Fruit fly (Drosophila melanogaster) whole organism, embryonic: ENCODE results near the gene CG1910.

ENCODE experiments used
- Atf6 ChIP-seq: fragments of 200-800 bp; sonication (Bioruptor generic); IDR thresholded peaks from 2 replicates; pipeline ENCODE4 v1.3.6; 2022; ENCODE audit warnings: missing biosample characterization, missing genetic modification characterization
- Awh ChIP-seq: fragments of 200-800 bp; sonication (Bioruptor generic); IDR thresholded peaks from 2 replicates; pipeline ENCODE4, ENCODE4 v1.3.6; 2022; ENCODE audit warnings: missing biosample characterization, missing genetic modification characterization
- B-H1 ChIP-seq: fragments of 200-800 bp; sonication (Bioruptor generic); IDR thresholded peaks from 3 replicates; pipeline ENCODE4 v1.3.6; 2022; ENCODE audit warnings: missing biosample characterization, missing genetic modification characterization
- B-H2 ChIP-seq: fragments of 200-800 bp; sonication (Bioruptor generic); optimal IDR thresholded peaks from 2 replicates; lab custom pipeline; 2018; ENCODE audit warnings: missing biosample characterization, mild to moderate bottlenecking, missing genetic modification characterization
- CG11085 ChIP-seq: fragments of 200-800 bp; sonication (Bioruptor generic); IDR thresholded peaks from 2 replicates; pipeline ENCODE4 v1.3.6; 2022; ENCODE audit warnings: missing biosample characterization, missing genetic modification characterization
- CG11398 ChIP-seq: fragments of 200-800 bp; sonication (Bioruptor generic); optimal IDR thresholded peaks from 2 replicates; lab custom pipeline; 2016; ENCODE audit warnings: missing biosample characterization, missing genetic modification characterization
- CG11504 ChIP-seq: fragments of 200-800 bp; sonication (Bioruptor generic); optimal IDR thresholded peaks from 3 replicates; lab custom pipeline; 2019; ENCODE audit warnings: missing biosample characterization, mild to moderate bottlenecking, missing genetic modification characterization, moderate library complexity
- CG13123 ChIP-seq: fragments of 200-800 bp; sonication (Bioruptor generic); optimal IDR thresholded peaks from 2 replicates; lab custom pipeline; 2016; ENCODE audit warnings: missing biosample characterization, missing genetic modification characterization
- CG15479 ChIP-seq: fragments of 200-800 bp; sonication (Bioruptor generic); optimal IDR thresholded peaks from 3 replicates; lab custom pipeline; 2019; ENCODE audit warnings: missing biosample characterization, mild to moderate bottlenecking, missing genetic modification characterization, moderate library complexity
- CG15514 ChIP-seq: fragments of 200-800 bp; sonication (Bioruptor generic); optimal IDR thresholded peaks from 3 replicates; lab custom pipeline; 2017; ENCODE audit warnings: missing biosample characterization, missing genetic modification characterization, mild to moderate bottlenecking, moderate library complexity, missing genetic modification reagents
- CG1603 ChIP-seq: fragments of 200-800 bp; sonication (Bioruptor generic); optimal IDR thresholded peaks from 2 replicates; lab custom pipeline; 2019; ENCODE audit warnings: missing biosample characterization, mild to moderate bottlenecking, missing genetic modification characterization, moderate library complexity
- CG16863 ChIP-seq: fragments of 200-800 bp; sonication (Bioruptor generic); optimal IDR thresholded peaks from 3 replicates; lab custom pipeline; 2016; ENCODE audit warnings: missing biosample characterization, missing genetic modification characterization
- CG17385 ChIP-seq: fragments of 200-800 bp; sonication (Bioruptor generic); optimal IDR thresholded peaks from 3 replicates; lab custom pipeline; 2018; ENCODE audit warnings: missing biosample characterization, mild to moderate bottlenecking, missing genetic modification characterization
- CG17802 ChIP-seq: fragments of 200-800 bp; sonication (Bioruptor generic); optimal IDR thresholded peaks from 2 replicates; lab custom pipeline; 2018; ENCODE audit warnings: missing biosample characterization, mild to moderate bottlenecking, missing genetic modification characterization, moderate library complexity
- CG18262 ChIP-seq: fragments of 200-800 bp; optimal IDR thresholded peaks from 3 replicates; lab custom pipeline; 2019; ENCODE audit warnings: missing biosample characterization, mild to moderate bottlenecking, missing genetic modification characterization, moderate library complexity
- CG2712 ChIP-seq: fragments of 200-800 bp; optimal IDR thresholded peaks from 3 replicates; lab custom pipeline; 2019; ENCODE audit warnings: missing biosample characterization, mild to moderate bottlenecking, missing genetic modification characterization, moderate library complexity
- CG34376 ChIP-seq: fragments of 200-800 bp; sonication (Bioruptor generic); optimal IDR thresholded peaks from 2 replicates; lab custom pipeline; 2018; ENCODE audit warnings: missing biosample characterization, mild to moderate bottlenecking, missing genetic modification characterization
- CG6689 ChIP-seq: fragments of 200-800 bp; sonication (Bioruptor generic); IDR thresholded peaks from 2 replicates; pipeline ENCODE4 v1.3.6; 2022; ENCODE audit warnings: missing biosample characterization, missing genetic modification characterization
- CG7745 ChIP-seq: fragments of 200-800 bp; sonication (Bioruptor generic); optimal IDR thresholded peaks from 2 replicates; lab custom pipeline; 2018; ENCODE audit warnings: missing biosample characterization, mild to moderate bottlenecking, missing genetic modification characterization, moderate library complexity
- CG9609 ChIP-seq: fragments of 200-800 bp; sonication (Bioruptor generic); optimal IDR thresholded peaks from 3 replicates; lab custom pipeline; 2016; ENCODE audit warnings: missing biosample characterization, missing genetic modification characterization
- CG9932 ChIP-seq: fragments of 200-800 bp; sonication (Bioruptor generic); IDR thresholded peaks from 2 replicates; pipeline ENCODE4 v1.3.6; 2022; ENCODE audit warnings: missing biosample characterization, missing genetic modification characterization
- CkIIα-i1 ChIP-seq: fragments of 200-800 bp; sonication (Bioruptor generic); IDR thresholded peaks from 2 replicates; pipeline ENCODE4 v1.3.6; 2022; ENCODE audit warnings: missing biosample characterization, missing genetic modification characterization
- CrebB ChIP-seq: fragments of 200-800 bp; sonication (Bioruptor generic); optimal IDR thresholded peaks from 3 replicates; lab custom pipeline; 2018; ENCODE audit warnings: missing biosample characterization, mild to moderate bottlenecking, missing genetic modification characterization
- D ChIP-seq, 2 experiments: fragments of 200-800 bp in 1 of 2; fragments of >200 bp in 1 of 2; sonication (Bioruptor generic) in 1 of 2; optimal IDR thresholded peaks; 2 replicates in 1 of 2; 3 replicates in 1 of 2; lab custom pipeline; 2017; ENCODE audit warnings: mild to moderate bottlenecking in 1 of 2, missing biosample characterization in 1 of 2, missing genetic modification characterization in 1 of 2, missing genetic modification reagents in 1 of 2
- Doc3 ChIP-seq: fragments of 200-800 bp; sonication (Bioruptor generic); IDR thresholded peaks from 3 replicates; pipeline ENCODE4 v1.3.6; 2022; ENCODE audit warnings: missing biosample characterization, missing genetic modification characterization; ENCODE audit not compliant: partially characterized antibody
- Fer3 ChIP-seq: fragments of 200-800 bp; sonication (Bioruptor generic); optimal IDR thresholded peaks from 2 replicates; lab custom pipeline; 2018; ENCODE audit warnings: missing biosample characterization, mild to moderate bottlenecking, missing genetic modification characterization, moderate library complexity
- Nf-YB ChIP-seq: fragments of 200-800 bp; sonication (Bioruptor generic); optimal IDR thresholded peaks from 3 replicates; lab custom pipeline; 2019; ENCODE audit warnings: missing biosample characterization, mild to moderate bottlenecking, missing genetic modification characterization, moderate library complexity
- NfI ChIP-seq: fragments of 200-800 bp; sonication (Bioruptor generic); optimal IDR thresholded peaks from 3 replicates; lab custom pipeline; 2018; ENCODE audit warnings: missing biosample characterization, mild to moderate bottlenecking, missing genetic modification characterization, moderate library complexity
- Poxn ChIP-seq: fragments of 200-800 bp; sonication (Bioruptor generic); IDR thresholded peaks from 2 replicates; pipeline ENCODE4 v1.3.6; 2022; ENCODE audit warnings: missing biosample characterization, missing genetic modification characterization
- Rfx ChIP-seq: fragments of 200-800 bp; sonication (Bioruptor generic); IDR thresholded peaks from 2 replicates; pipeline ENCODE4 v1.3.6; 2022; ENCODE audit warnings: missing biosample characterization, missing genetic modification characterization
- Sry-δ ChIP-seq: fragments of 200-800 bp; sonication (Bioruptor generic); optimal IDR thresholded peaks from 2 replicates; lab custom pipeline; 2016; ENCODE audit warnings: missing biosample characterization, missing genetic modification characterization
- Trl ChIP-seq, 3 experiments: fragments of >200 bp in 2 of 3; fragments of 200-800 bp in 1 of 3; sonication (Bioruptor generic) in 1 of 3; optimal IDR thresholded peaks; 2 replicates in 1 of 3; 3 replicates in 2 of 3; lab custom pipeline; 2016 to 2017; ENCODE audit warnings: missing biosample characterization in 1 of 3, missing genetic modification characterization in 1 of 3
- ap ChIP-seq: fragments of 200-800 bp; sonication (Bioruptor generic); IDR thresholded peaks from 2 replicates; pipeline ENCODE4 v1.3.6; 2022; ENCODE audit warnings: missing biosample characterization, missing genetic modification characterization
- ase ChIP-seq: fragments of 200-800 bp; sonication (Bioruptor generic); IDR thresholded peaks from 3 replicates; pipeline ENCODE4 v1.3.6; 2022; ENCODE audit warnings: missing biosample characterization, missing genetic modification characterization
- br ChIP-seq: fragments of >200 bp; optimal IDR thresholded peaks from 2 replicates; lab custom pipeline; 2017
- esg ChIP-seq: fragments of 200-800 bp; sonication (Bioruptor generic); conservative IDR thresholded peaks from 2 replicates; pipeline ENCODE4 v1.3.6; 2022; ENCODE audit warnings: missing biosample characterization, missing genetic modification characterization
- gsb-n ChIP-seq: fragments of 200-800 bp; sonication (Bioruptor generic); optimal IDR thresholded peaks from 3 replicates; lab custom pipeline; 2018; ENCODE audit warnings: missing biosample characterization, mild to moderate bottlenecking, missing genetic modification characterization
- hb ChIP-seq: fragments of 200-800 bp; sonication (Bioruptor generic); IDR thresholded peaks from 3 replicates; pipeline ENCODE4 v1.3.6; 2022; ENCODE audit warnings: missing biosample characterization, missing genetic modification characterization; ENCODE audit not compliant: partially characterized antibody
- hbn ChIP-seq: fragments of 200-800 bp; sonication (Bioruptor generic); IDR thresholded peaks from 2 replicates; pipeline ENCODE4 v1.3.6; 2022; ENCODE audit warnings: missing biosample characterization, missing genetic modification characterization; ENCODE audit not compliant: partially characterized antibody
- ind ChIP-seq: fragments of 200-800 bp; sonication (Bioruptor generic); optimal IDR thresholded peaks from 3 replicates; lab custom pipeline; 2016; ENCODE audit warnings: missing biosample characterization, missing genetic modification characterization
- lbe ChIP-seq: fragments of 200-800 bp; sonication (Bioruptor generic); optimal IDR thresholded peaks from 2 replicates; lab custom pipeline; 2016; ENCODE audit warnings: missing biosample characterization, mild to moderate bottlenecking, missing genetic modification characterization
- lola ChIP-seq, 3 experiments: fragments of >200 bp in 2 of 3; fragments of 200-800 bp in 1 of 3; sonication (Bioruptor generic) in 1 of 3; optimal IDR thresholded peaks; 2 replicates each; lab custom pipeline; 2017 to 2019; ENCODE audit warnings: missing biosample characterization in 3 of 3, missing genetic modification characterization in 3 of 3, mild to moderate bottlenecking in 1 of 3, moderate library complexity in 1 of 3
- pb ChIP-seq: fragments of 200-800 bp; sonication (Bioruptor generic); optimal IDR thresholded peaks from 3 replicates; lab custom pipeline; 2016; ENCODE audit warnings: missing biosample characterization, missing genetic modification characterization
- pho ChIP-seq: fragments of 200-800 bp; sonication (Bioruptor generic); optimal IDR thresholded peaks from 2 replicates; lab custom pipeline; 2016; ENCODE audit warnings: missing biosample characterization, missing genetic modification characterization
- salm ChIP-seq: fragments of 200-800 bp; sonication (Bioruptor generic); optimal IDR thresholded peaks from 2 replicates; lab custom pipeline; 2018; ENCODE audit warnings: missing biosample characterization, mild to moderate bottlenecking, missing genetic modification characterization
- sens-2 ChIP-seq: fragments of 200-800 bp; sonication (Bioruptor generic); IDR thresholded peaks from 2 replicates; pipeline ENCODE4 v1.3.6; 2022; ENCODE audit warnings: missing biosample characterization, missing genetic modification characterization
- slou ChIP-seq: fragments of 200-800 bp; sonication (Bioruptor generic); optimal IDR thresholded peaks from 3 replicates; lab custom pipeline; 2016; ENCODE audit warnings: missing biosample characterization, missing genetic modification characterization
- stwl ChIP-seq: fragments of 200-800 bp; sonication (Bioruptor generic); optimal IDR thresholded peaks from 3 replicates; lab custom pipeline; 2018; ENCODE audit warnings: missing biosample characterization, mild to moderate bottlenecking, missing genetic modification characterization, moderate library complexity
- tin ChIP-seq: fragments of 200-800 bp; sonication (Bioruptor generic); optimal IDR thresholded peaks from 3 replicates; lab custom pipeline; 2016; ENCODE audit warnings: missing biosample characterization, missing genetic modification characterization
- wor ChIP-seq: fragments of 200-800 bp; sonication (Bioruptor generic); IDR thresholded peaks from 2 replicates; pipeline ENCODE4 v1.3.6; 2022; ENCODE audit warnings: missing biosample characterization, missing genetic modification characterization
- zfh2 ChIP-seq: fragments of 200-800 bp; sonication (Bioruptor generic); optimal IDR thresholded peaks from 2 replicates; lab custom pipeline; 2016; ENCODE audit warnings: missing biosample characterization, missing genetic modification characterization

CG1910 gene

dm6 chr3R:31712585-31712984, 34.9 kb upstream of the CG1910 start (continued):
- TF ChIP-seq CrebB (tag; lab: Kevin White, UChicago) (no peak), CG34376 (GFP tag; lab: Kevin White, UChicago) (no peak), pb (GFP tag; lab: Kevin White, UChicago) (no peak), pho (GFP tag; lab: Kevin White, UChicago) (no peak), Rfx (GFP tag; lab: Robert Waterston, UW) (no peak), tin (GFP tag; lab: Kevin White, UChicago) (peak; percentile 9), Fer3 (no peak), ind (GFP tag; lab: Kevin White, UChicago) (no peak), hb (no peak), CG18262 (tag; lab: Kevin White, UChicago) (peak; percentile 32), CG15479 (GFP tag; lab: Kevin White, UChicago) (no peak), hbn (GFP tag; lab: Robert Waterston, UW) (no peak), Trl (optimal IDR thresholded peaks at IDR 0.05; lab: Kevin White, UChicago) (no peak), Trl (GFP tag; optimal IDR thresholded peaks at IDR 0.05; lab: Kevin White, UChicago) (no peak), br (lab: Kevin White, UChicago) (no peak), esg (no peak), ase (GFP tag; lab: Robert Waterston, UW) (no peak), Sry-δ (GFP tag; lab: Kevin White, UChicago) (no peak), sens-2 (GFP tag; lab: Robert Waterston, UW) (no peak), CG9609 (no peak), Atf6 (GFP tag; lab: Robert Waterston, UW) (no peak), CG15514 (GFP tag; lab: Kevin White, UChicago) (no peak), Awh (peak; percentile 41; the same call in 1 of the 2 replicates), lola (GFP tag; optimal IDR thresholded peaks at IDR 0.05; lab: Kevin White, UChicago) (peak in 1 of 3 experiments; percentile 43), wor (GFP tag; lab: Robert Waterston, UW) (no peak), CG9932 (GFP tag; lab: Robert Waterston, UW) (no peak), CG1603 (tag; lab: Kevin White, UChicago) (peak; percentile 58), lbe (no peak), NfI (no peak), CG16863 (GFP tag; lab: Kevin White, UChicago) (no peak), Nf-YB (GFP tag; lab: Kevin White, UChicago) (no peak), B-H1 (no peak), CG13123 (GFP tag; lab: Kevin White, UChicago) (no peak), CkIIα-i1 (GFP tag; lab: Robert Waterston, UW) (no peak), CG7745 (no peak), CG11085 (GFP tag; lab: Robert Waterston, UW) (no peak), CG17802 (tag; lab: Kevin White, UChicago) (no peak), CG17385 (GFP tag; lab: Kevin White, UChicago) (no peak), ap (no peak), CG2712 (tag; lab: Kevin White, UChicago) (peak; percentile 58), salm (no peak), gsb-n (tag; lab: Kevin White, UChicago) (peak; percentile 2), CG6689 (GFP tag; lab: Robert Waterston, UW) (no peak), CG11398 (no peak), Poxn (GFP tag; lab: Robert Waterston, UW) (no peak), stwl (tag; lab: Kevin White, UChicago) (no peak), D (optimal IDR thresholded peaks at IDR 0.05; lab: Kevin White, UChicago) (no peak), D (GFP tag; optimal IDR thresholded peaks at IDR 0.05; lab: Kevin White, UChicago) (no peak), slou (GFP tag; lab: Kevin White, UChicago) (no peak), zfh2 (GFP tag; lab: Kevin White, UChicago) (no peak), B-H2 (GFP tag; lab: Kevin White, UChicago) (no peak), CG11504 (peak; percentile 45), Doc3 (GFP tag; lab: Robert Waterston, UW) (no peak)
